Worm (Caenorhabditis elegans): ENCODE data around the gene Y46E12A.3.

Gene Y46E12A.3

ce11 chrIII:1758632-1759031 lies 3.9 kb upstream of the Y46E12A.3 start, which contains the start of gene Y46E12A.2:
Gene Y46E12A.2 (plus strand): TSS chrIII:1758932.
- TF ChIP-seq dao-5 (tag; optimal IDR thresholded peaks at IDR 0.05) (no peak), W03F9.2 (tag; optimal IDR thresholded peaks at IDR 0.05) (no peak), him-1 (tag; optimal IDR thresholded peaks at IDR 0.05) (no peak)

ce11 chrIII:1758151-1758550 lies 3.4 kb upstream of the Y46E12A.3 start, which contains the start of gene Y46E12A.5:
Gene Y46E12A.5 (minus strand): TSS chrIII:1758251.
- TF ChIP-seq dao-5 (tag; optimal IDR thresholded peaks at IDR 0.05) (no peak), him-1 (tag; optimal IDR thresholded peaks at IDR 0.05) (no peak)

ce11 chrIII:1745450-1746127 lies 9.2 kb downstream of the Y46E12A.3 start:
- TF ChIP-seq dao-5 (tag; optimal IDR thresholded peaks at IDR 0.05) (no peak), him-1 (tag; optimal IDR thresholded peaks at IDR 0.05) (no peak), W03F9.2 (tag; optimal IDR thresholded peaks at IDR 0.05) (no peak)

DNA sequence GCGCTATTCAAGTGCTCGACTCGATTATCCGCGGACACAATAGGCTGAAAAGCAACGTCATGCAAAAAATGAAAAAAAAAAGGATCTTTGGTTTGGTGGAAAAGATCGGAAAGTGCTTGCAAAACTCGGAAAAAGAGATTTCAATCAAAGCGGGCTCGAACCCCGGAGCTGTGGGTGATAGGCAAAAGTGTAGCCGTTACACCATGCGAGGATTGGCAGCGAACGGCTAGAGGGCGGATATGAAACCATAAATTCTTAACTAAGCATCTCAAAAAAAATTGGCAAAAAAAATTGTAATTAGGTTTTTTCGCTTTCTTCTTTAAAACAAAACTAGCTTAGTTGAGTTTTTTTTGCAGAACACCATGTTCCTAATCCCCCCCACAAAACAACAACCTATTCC lies 10.3 kb downstream of the Y46E12A.3 start:
- TF ChIP-seq W03F9.2 (tag; optimal IDR thresholded peaks at IDR 0.05) (no peak), him-1 (tag; optimal IDR thresholded peaks at IDR 0.05) (no peak), dao-5 (tag; optimal IDR thresholded peaks at IDR 0.05) (no peak)

- no peak for TF ChIP-seq him-1 (tag; optimal IDR thresholded peaks at IDR 0.05)
- TF ChIP-seq W03F9.2 (tag; optimal IDR thresholded peaks at IDR 0.05): no peak
These were observed 11.2 kb downstream of the Y46E12A.3 start for ce11 chrIII:1743488-1744020.

- TF ChIP-seq him-1 (tag; optimal IDR thresholded peaks at IDR 0.05) (no peak), W03F9.2 (tag; optimal IDR thresholded peaks at IDR 0.05) (no peak), dao-5 (tag; optimal IDR thresholded peaks at IDR 0.05) (no peak)
These were observed 11.7 kb downstream of the Y46E12A.3 start for ce11 chrIII:1743081-1743480.

ce11 chrIII:1733412-1733811 lies 21.3 kb downstream of the Y46E12A.3 start:
- TF ChIP-seq W03F9.2 (tag; optimal IDR thresholded peaks at IDR 0.05) (no peak), dao-5 (tag; optimal IDR thresholded peaks at IDR 0.05) (no peak), him-1 (tag; optimal IDR thresholded peaks at IDR 0.05) (no peak)

DNA sequence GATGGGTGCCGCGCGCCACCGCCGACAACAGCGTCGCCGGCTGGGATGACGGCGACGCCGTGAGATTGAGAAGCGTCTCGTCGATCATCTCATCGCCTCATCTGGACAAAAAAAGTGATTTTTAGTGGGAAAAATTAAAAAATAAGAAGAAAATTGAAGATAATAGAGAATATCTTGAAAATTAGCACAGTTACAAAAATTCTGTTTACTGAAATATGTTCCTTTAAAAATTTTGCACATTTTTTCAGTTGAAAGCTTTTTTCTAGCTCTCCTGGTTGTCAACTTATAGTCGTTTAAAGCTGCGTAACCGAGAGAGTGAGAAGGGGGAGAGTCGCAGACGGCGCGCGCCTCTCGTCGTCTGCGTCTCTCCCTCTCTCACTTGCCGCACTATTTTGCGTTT lies 21.7 kb downstream of the Y46E12A.3 start, which contains the start of gene ser-4:
ser-4 (minus strand) TSS at position 101 of the 400 bp plus-strand sequence.
- TF ChIP-seq dao-5 (tag; optimal IDR thresholded peaks at IDR 0.05) (no peak), W03F9.2 (tag; optimal IDR thresholded peaks at IDR 0.05) (no peak), him-1 (tag; optimal IDR thresholded peaks at IDR 0.05) (no peak)

DNA sequence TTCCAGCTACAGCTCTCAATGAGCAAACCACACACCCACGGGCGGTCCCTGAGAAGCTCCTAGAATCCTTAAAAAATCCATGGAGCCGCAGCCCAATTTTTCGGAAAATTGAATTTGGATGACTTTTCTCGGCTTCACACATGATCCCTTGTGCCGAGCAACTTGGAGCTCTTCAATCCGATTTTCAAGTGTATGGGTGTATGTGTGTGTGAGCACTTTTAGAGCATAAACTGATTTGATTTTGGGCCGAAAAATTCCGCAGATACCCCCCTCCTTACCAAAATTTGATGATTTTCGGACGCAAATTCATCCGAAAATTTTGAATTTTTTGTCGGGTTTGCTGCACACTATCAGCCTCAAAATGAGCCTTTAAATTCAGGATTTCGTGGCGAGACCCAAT lies 22.9 kb downstream of the Y46E12A.3 start:
- TF ChIP-seq W03F9.2 (tag; optimal IDR thresholded peaks at IDR 0.05) (no peak), him-1 (tag; optimal IDR thresholded peaks at IDR 0.05) (no peak), dao-5 (tag; optimal IDR thresholded peaks at IDR 0.05) (no peak)

DNA sequence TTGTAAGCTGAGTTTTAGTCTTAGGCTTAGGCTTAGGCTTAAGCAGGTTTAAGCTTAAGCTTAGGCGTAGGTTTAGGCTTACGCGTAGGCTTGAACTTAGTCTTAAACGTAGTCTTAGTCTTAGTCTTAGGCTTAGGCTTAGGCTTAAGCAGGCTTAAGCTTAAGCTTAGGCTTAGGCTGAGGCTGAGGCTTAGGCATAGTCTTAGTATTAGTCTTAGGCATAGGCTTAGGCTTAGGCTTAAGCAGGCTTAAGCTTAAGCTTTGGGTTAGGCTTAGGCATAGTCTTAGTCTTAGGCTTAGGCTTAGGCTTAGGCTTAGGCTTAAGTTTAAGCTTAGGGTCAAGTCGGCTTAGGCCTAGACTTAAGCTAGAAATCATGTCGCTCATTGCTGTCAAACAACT lies 35.9 kb downstream of the Y46E12A.3 start:
- TF ChIP-seq dao-5 (tag; optimal IDR thresholded peaks at IDR 0.05) (no peak), W03F9.2 (tag; optimal IDR thresholded peaks at IDR 0.05) (no peak), him-1 (tag; optimal IDR thresholded peaks at IDR 0.05) (no peak)

DNA sequence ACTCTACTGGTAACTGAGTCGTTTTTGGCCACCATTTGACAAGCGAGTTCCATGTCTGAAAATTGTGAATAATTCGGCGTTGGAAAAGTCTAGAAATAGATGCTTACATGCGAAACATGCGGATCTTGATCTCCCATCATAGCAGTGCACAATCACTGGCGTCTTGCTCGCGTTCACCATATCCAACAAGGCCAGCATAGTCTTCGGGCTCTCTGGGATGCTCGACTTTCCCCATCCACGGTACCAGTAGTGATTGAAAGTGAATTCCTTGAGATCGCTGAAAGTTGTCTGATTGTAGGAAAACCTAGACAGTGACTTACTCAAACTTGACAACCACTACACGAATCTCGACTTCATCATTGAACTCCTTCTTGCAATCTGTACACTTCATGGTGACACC lies 37.0 kb downstream of the Y46E12A.3 start:
- TF ChIP-seq dao-5 (tag; optimal IDR thresholded peaks at IDR 0.05) (no peak), W03F9.2 (tag; optimal IDR thresholded peaks at IDR 0.05) (no peak), him-1 (tag; optimal IDR thresholded peaks at IDR 0.05) (no peak)

DNA sequence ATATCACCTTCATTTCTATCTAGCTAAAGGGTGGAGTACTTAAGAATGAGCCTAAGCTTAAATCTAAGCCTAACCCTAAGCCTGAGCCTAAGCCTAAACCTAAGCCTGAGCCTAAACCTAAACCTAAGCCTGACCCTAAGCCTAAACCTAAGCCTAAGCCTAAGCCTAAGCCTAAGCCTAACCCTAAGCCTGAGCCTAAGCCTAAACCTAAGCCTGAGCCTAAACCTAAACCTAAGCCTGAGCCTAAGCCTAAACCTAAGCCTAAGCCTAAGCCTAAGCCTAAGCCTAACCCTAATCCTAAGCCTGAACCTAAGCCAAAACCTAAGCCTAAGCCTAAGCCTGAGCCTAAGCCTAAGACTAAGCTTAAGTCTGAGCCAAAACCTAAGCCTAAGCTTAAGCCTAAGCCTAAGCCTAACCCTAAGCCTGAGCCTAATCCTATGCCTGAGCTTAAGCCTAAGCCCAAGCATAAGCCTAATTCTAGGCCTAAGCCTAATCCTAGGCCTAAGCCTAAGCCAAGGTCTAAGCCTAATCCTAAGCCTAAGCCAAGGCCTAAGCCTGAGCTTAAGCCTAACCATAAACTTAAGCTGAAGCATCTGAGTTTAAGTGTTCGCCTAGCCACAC lies 40.6 kb downstream of the Y46E12A.3 start:
- TF ChIP-seq dao-5 (tag; optimal IDR thresholded peaks at IDR 0.05) (no peak), W03F9.2 (tag; optimal IDR thresholded peaks at IDR 0.05) (no peak), him-1 (tag; optimal IDR thresholded peaks at IDR 0.05) (no peak)

DNA sequence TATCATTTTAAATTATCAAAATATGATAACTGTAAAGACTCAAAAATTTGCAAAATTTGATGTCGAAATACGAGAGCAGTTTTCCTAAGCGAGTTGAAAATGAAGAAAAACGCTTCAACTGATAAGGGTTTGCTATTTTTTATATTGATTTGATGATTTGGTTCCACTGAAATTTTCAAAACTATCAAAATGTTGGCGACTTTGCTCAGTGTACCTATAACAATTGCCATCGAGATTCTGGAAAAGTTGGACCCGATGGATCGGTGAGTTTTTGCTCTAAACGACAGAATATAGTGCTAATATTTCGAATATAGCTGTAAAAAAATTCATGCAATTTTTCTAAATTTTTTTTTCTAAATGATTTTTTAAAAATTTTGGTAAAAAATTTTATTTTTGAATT lies 48.9 kb downstream of the Y46E12A.3 start, which contains the start of the genes fbxa-13 and Y22D7AR.2:
fbxa-13 (minus strand) TSS at position 101 of the 400 bp plus-strand sequence.
Y22D7AR.2 (plus strand) TSS at position 148 of the 400 bp plus-strand sequence.
- TF ChIP-seq him-1 (tag; optimal IDR thresholded peaks at IDR 0.05): no peak
- TF ChIP-seq W03F9.2 (tag; optimal IDR thresholded peaks at IDR 0.05): no peak
- no peak for TF ChIP-seq dao-5 (tag; optimal IDR thresholded peaks at IDR 0.05)

DNA sequence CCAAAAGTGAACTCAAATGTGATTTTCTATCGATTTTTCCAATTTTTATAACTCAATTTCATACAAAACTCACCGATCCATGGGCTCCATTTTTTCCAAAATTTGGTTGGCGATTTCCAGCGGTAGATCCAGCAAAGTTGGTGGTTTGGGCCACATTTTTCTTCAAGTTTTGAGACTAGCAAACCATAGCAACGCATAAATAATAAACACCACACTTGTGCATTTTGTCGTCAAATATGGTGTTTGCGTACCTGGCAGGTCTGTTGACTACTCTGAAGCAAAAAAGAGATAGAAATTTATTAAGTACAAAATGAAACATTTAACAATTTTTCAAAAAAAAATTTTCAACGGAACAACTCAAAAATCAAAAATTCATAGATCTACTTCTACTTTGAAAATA lies 49.4 kb downstream of the Y46E12A.3 start:
- TF ChIP-seq W03F9.2 (tag; optimal IDR thresholded peaks at IDR 0.05) (no peak), him-1 (tag; optimal IDR thresholded peaks at IDR 0.05) (no peak), dao-5 (tag; optimal IDR thresholded peaks at IDR 0.05) (no peak)
